Fruit fly (Drosophila melanogaster) whole organism, embryonic: ENCODE results near the gene atl.

ENCODE experiments used
- Atf3 ChIP-seq: fragments of 200-800 bp; sonication (Bioruptor generic); optimal IDR thresholded peaks from 3 replicates; lab custom pipeline; 2016; ENCODE audit warnings: missing biosample characterization, missing genetic modification characterization
- CG1024 ChIP-seq: fragments of 200-800 bp; sonication (Bioruptor generic); IDR thresholded peaks from 2 replicates; pipeline ENCODE4 v1.3.6; 2022; ENCODE audit warnings: missing biosample characterization, missing genetic modification characterization
- CG10267 ChIP-seq: fragments of 200-800 bp; sonication (Bioruptor generic); optimal IDR thresholded peaks from 2 replicates; lab custom pipeline; 2018; ENCODE audit warnings: missing biosample characterization, mild to moderate bottlenecking, missing genetic modification characterization, moderate library complexity
- CG10979 ChIP-seq: fragments of 200-800 bp; sonication (Bioruptor generic); optimal IDR thresholded peaks from 2 replicates; lab custom pipeline; 2018; ENCODE audit warnings: missing biosample characterization, mild to moderate bottlenecking, missing genetic modification characterization, moderate library complexity
- CG11247 ChIP-seq: fragments of 200-800 bp; sonication (Bioruptor generic); IDR thresholded peaks from 2 replicates; pipeline ENCODE4 v1.3.6; 2022; ENCODE audit warnings: missing biosample characterization, missing genetic modification characterization
- CG11456 ChIP-seq: fragments of 200-800 bp; sonication (Bioruptor generic); IDR thresholded peaks from 3 replicates; pipeline ENCODE4 v1.3.6; 2022; ENCODE audit warnings: missing biosample characterization, missing genetic modification characterization
- CG11696 ChIP-seq: fragments of 200-800 bp; sonication (Bioruptor generic); IDR thresholded peaks from 2 replicates; pipeline ENCODE4 v1.3.6; 2022; ENCODE audit warnings: missing biosample characterization, missing genetic modification characterization
- CG12071 ChIP-seq: fragments of 200-800 bp; sonication (Bioruptor generic); optimal IDR thresholded peaks from 3 replicates; lab custom pipeline; 2018; ENCODE audit warnings: missing biosample characterization, mild to moderate bottlenecking, missing genetic modification characterization
- CG12219 ChIP-seq: fragments of 200-800 bp; sonication (Bioruptor generic); optimal IDR thresholded peaks from 3 replicates; lab custom pipeline; 2018; ENCODE audit warnings: missing biosample characterization, mild to moderate bottlenecking, missing genetic modification characterization
- CG12769 ChIP-seq: fragments of 200-800 bp; sonication (Bioruptor generic); optimal IDR thresholded peaks from 2 replicates; lab custom pipeline; 2019; ENCODE audit warnings: missing biosample characterization, mild to moderate bottlenecking, missing genetic modification characterization, moderate library complexity
- CG14860 ChIP-seq: fragments of 200-800 bp; sonication (Bioruptor generic); IDR thresholded peaks from 3 replicates; pipeline ENCODE4 v1.3.6; 2022; ENCODE audit warnings: missing biosample characterization, missing genetic modification characterization; ENCODE audit not compliant: partially characterized antibody
- CG17385 ChIP-seq: fragments of 200-800 bp; sonication (Bioruptor generic); optimal IDR thresholded peaks from 3 replicates; lab custom pipeline; 2018; ENCODE audit warnings: missing biosample characterization, mild to moderate bottlenecking, missing genetic modification characterization
- CG3065 ChIP-seq: fragments of 200-800 bp; sonication (Bioruptor generic); optimal IDR thresholded peaks from 2 replicates; lab custom pipeline; 2016; ENCODE audit warnings: missing biosample characterization, missing genetic modification characterization
- CG32772 ChIP-seq: fragments of 200-800 bp; sonication (Bioruptor generic); IDR thresholded peaks from 2 replicates; pipeline ENCODE4 v1.3.6; 2022; ENCODE audit warnings: missing biosample characterization, missing genetic modification characterization
- CG34376 ChIP-seq: fragments of 200-800 bp; sonication (Bioruptor generic); optimal IDR thresholded peaks from 2 replicates; lab custom pipeline; 2018; ENCODE audit warnings: missing biosample characterization, mild to moderate bottlenecking, missing genetic modification characterization
- CG9932 ChIP-seq: fragments of 200-800 bp; sonication (Bioruptor generic); IDR thresholded peaks from 2 replicates; pipeline ENCODE4 v1.3.6; 2022; ENCODE audit warnings: missing biosample characterization, missing genetic modification characterization
- CoRest ChIP-seq: fragments of 200-800 bp; sonication (Bioruptor generic); optimal IDR thresholded peaks from 3 replicates; lab custom pipeline; 2018; ENCODE audit warnings: missing biosample characterization, mild to moderate bottlenecking, missing genetic modification characterization, moderate library complexity
- D ChIP-seq, 2 experiments: fragments of 200-800 bp in 1 of 2; fragments of >200 bp in 1 of 2; sonication (Bioruptor generic) in 1 of 2; optimal IDR thresholded peaks; 2 replicates in 1 of 2; 3 replicates in 1 of 2; lab custom pipeline; 2017; ENCODE audit warnings: mild to moderate bottlenecking in 1 of 2, missing biosample characterization in 1 of 2, missing genetic modification characterization in 1 of 2, missing genetic modification reagents in 1 of 2
- Deaf1 ChIP-seq: fragments of 200-800 bp; optimal IDR thresholded peaks from 3 replicates; lab custom pipeline; 2019; ENCODE audit warnings: missing biosample characterization, mild to moderate bottlenecking, missing genetic modification characterization, moderate library complexity
- E2f1 ChIP-seq: fragments of 200-800 bp; sonication (Bioruptor generic); IDR thresholded peaks from 2 replicates; pipeline ENCODE4 v1.3.6; 2022; ENCODE audit warnings: missing biosample characterization, missing genetic modification characterization
- E2f2 ChIP-seq: fragments of 200-800 bp; sonication (Bioruptor generic); IDR thresholded peaks from 2 replicates; pipeline ENCODE4 v1.3.6; 2022; ENCODE audit warnings: missing biosample characterization, missing genetic modification characterization
- ERR ChIP-seq: fragments of 200-800 bp; sonication (Bioruptor generic); optimal IDR thresholded peaks from 2 replicates; lab custom pipeline; 2016; ENCODE audit warnings: missing biosample characterization, missing genetic modification characterization
- Ets65A ChIP-seq: fragments of 200-800 bp; sonication (Bioruptor generic); peaks from one replicate; lab custom pipeline; 2016; ENCODE audit warnings: missing biosample characterization, missing genetic modification characterization
- GATAe ChIP-seq: fragments of 200-800 bp; sonication (Bioruptor generic); conservative IDR thresholded peaks from 2 replicates; pipeline ENCODE4 v1.3.6; 2022; ENCODE audit warnings: missing biosample characterization, missing genetic modification characterization
- Gug ChIP-seq: fragments of 200-800 bp; sonication (Bioruptor generic); IDR thresholded peaks from 4 replicates; pipeline ENCODE4 v1.3.6; 2022; ENCODE audit warnings: missing biosample characterization, missing genetic modification characterization
- Hr3 ChIP-seq: fragments of 200-800 bp; sonication (Bioruptor generic); optimal IDR thresholded peaks from 3 replicates; lab custom pipeline; 2016; ENCODE audit warnings: missing biosample characterization, missing genetic modification characterization
- Lim3 ChIP-seq: fragments of 200-800 bp; sonication (Bioruptor generic); IDR thresholded peaks from 2 replicates; pipeline ENCODE4 v1.3.6; 2022; ENCODE audit warnings: missing biosample characterization, missing genetic modification characterization
- MTF-1 ChIP-seq: fragments of 200-800 bp; sonication (Bioruptor generic); optimal IDR thresholded peaks from 2 replicates; lab custom pipeline; 2018; ENCODE audit warnings: missing biosample characterization, mild to moderate bottlenecking, missing genetic modification characterization, borderline replicate concordance
- Mrtf ChIP-seq: fragments of 200-800 bp; sonication (Bioruptor generic); IDR thresholded peaks from 3 replicates; pipeline ENCODE4 v1.3.6; 2022; ENCODE audit warnings: missing biosample characterization, missing genetic modification characterization
- NfI ChIP-seq: fragments of 200-800 bp; sonication (Bioruptor generic); optimal IDR thresholded peaks from 3 replicates; lab custom pipeline; 2018; ENCODE audit warnings: missing biosample characterization, mild to moderate bottlenecking, missing genetic modification characterization, moderate library complexity
- PHDP ChIP-seq: fragments of 200-800 bp; sonication (Bioruptor generic); optimal IDR thresholded peaks from 3 replicates; lab custom pipeline; 2018; ENCODE audit warnings: missing biosample characterization, mild to moderate bottlenecking, missing genetic modification characterization, moderate library complexity
- Six4 ChIP-seq: fragments of 200-800 bp; sonication (Bioruptor generic); optimal IDR thresholded peaks from 2 replicates; lab custom pipeline; 2016; ENCODE audit warnings: missing biosample characterization, missing genetic modification characterization
- bbx ChIP-seq: fragments of 200-800 bp; sonication (Bioruptor generic); IDR thresholded peaks from 2 replicates; pipeline ENCODE4 v1.3.6; 2022; ENCODE audit warnings: missing biosample characterization, missing genetic modification characterization; ENCODE audit not compliant: partially characterized antibody
- btn ChIP-seq: fragments of 200-800 bp; sonication (Bioruptor generic); optimal IDR thresholded peaks from 2 replicates; lab custom pipeline; 2016; ENCODE audit warnings: missing biosample characterization, missing genetic modification characterization
- cg ChIP-seq: fragments of 200-800 bp; sonication (Bioruptor generic); optimal IDR thresholded peaks from 3 replicates; lab custom pipeline; 2019; ENCODE audit warnings: missing biosample characterization, mild to moderate bottlenecking, missing genetic modification characterization, moderate library complexity
- chif ChIP-seq, 2 experiments: fragments of 200-800 bp; sonication (Bioruptor generic); optimal IDR thresholded peaks; 3 replicates each; lab custom pipeline; 2016; ENCODE audit warnings: missing biosample characterization in 2 of 2, missing genetic modification characterization in 2 of 2
- chinmo ChIP-seq: fragments of 200-800 bp; sonication (Bioruptor generic); IDR thresholded peaks from 4 replicates; pipeline ENCODE4 v1.3.6; 2022; ENCODE audit warnings: missing biosample characterization, missing genetic modification characterization; ENCODE audit not compliant: partially characterized antibody
- ci ChIP-seq: fragments of 200-800 bp; sonication (Bioruptor generic); IDR thresholded peaks from 3 replicates; pipeline ENCODE4 v1.3.6; 2022; ENCODE audit warnings: missing biosample characterization, missing genetic modification characterization
- crol ChIP-seq: fragments of 200-800 bp; sonication (Bioruptor generic); IDR thresholded peaks from 2 replicates; pipeline ENCODE4 v1.3.6; 2022; ENCODE audit warnings: missing biosample characterization, missing genetic modification characterization
- danr ChIP-seq: fragments of 200-800 bp; sonication (Bioruptor generic); IDR thresholded peaks from 2 replicates; pipeline ENCODE4 v1.3.6; 2022; ENCODE audit warnings: missing biosample characterization, missing genetic modification characterization
- eve ChIP-seq, 2 experiments: fragments of >200 bp; optimal IDR thresholded peaks; 2 replicates each; lab custom pipeline; 2017; ENCODE audit warnings: missing biosample characterization in 2 of 2, missing genetic modification characterization in 2 of 2
- gsb-n ChIP-seq: fragments of 200-800 bp; sonication (Bioruptor generic); optimal IDR thresholded peaks from 3 replicates; lab custom pipeline; 2018; ENCODE audit warnings: missing biosample characterization, mild to moderate bottlenecking, missing genetic modification characterization
- insv ChIP-seq, 2 experiments: fragments of 200-800 bp; sonication (Bioruptor generic); optimal IDR thresholded peaks; 3 replicates each; lab custom pipeline; 2016 to 2018; ENCODE audit warnings: missing biosample characterization in 2 of 2, missing genetic modification characterization in 2 of 2
- kni ChIP-seq: fragments of 200-800 bp; sonication (Bioruptor generic); optimal IDR thresholded peaks from 3 replicates; lab custom pipeline; 2017; ENCODE audit warnings: mild to moderate bottlenecking, missing biosample characterization, missing genetic modification reagents, missing genetic modification characterization
- mirr ChIP-seq: fragments of 200-800 bp; sonication (Bioruptor generic); optimal IDR thresholded peaks from 3 replicates; lab custom pipeline; 2018; ENCODE audit warnings: missing biosample characterization, mild to moderate bottlenecking, missing genetic modification characterization
- sqz ChIP-seq: fragments of 200-800 bp; sonication (Bioruptor generic); optimal IDR thresholded peaks from 3 replicates; lab custom pipeline; 2018; ENCODE audit warnings: missing biosample characterization, mild to moderate bottlenecking, missing genetic modification characterization
- sug ChIP-seq: fragments of 200-800 bp; optimal IDR thresholded peaks from 2 replicates; lab custom pipeline; 2019; ENCODE audit warnings: missing biosample characterization, mild to moderate bottlenecking, missing genetic modification characterization, moderate library complexity
- twi ChIP-seq: fragments of 200-800 bp; optimal IDR thresholded peaks from 2 replicates; lab custom pipeline; 2019; ENCODE audit warnings: missing biosample characterization, mild to moderate bottlenecking, missing genetic modification characterization, moderate library complexity

Gene atl

dm6 chr3R:24593733-24594132 is 31.7 kb upstream of the atl start:
- TF ChIP-seq kni (GFP tag; lab: Kevin White, UChicago): peak; percentile 53
- TF ChIP-seq Deaf1 (tag; lab: Kevin White, UChicago): peak; percentile 6
- TF ChIP-seq CG1024: no peak
- TF ChIP-seq CG12071 (GFP tag; lab: Kevin White, UChicago): no peak
- TF ChIP-seq ERR: no peak
- peak; percentile 48 for TF ChIP-seq sqz (GFP tag; lab: Kevin White, UChicago)
- TF ChIP-seq bbx: no peak
- no peak for TF ChIP-seq CG3065 (GFP tag; lab: Kevin White, UChicago)
- TF ChIP-seq CG10979 (tag; lab: Kevin White, UChicago): no peak
- TF ChIP-seq ci (GFP tag; lab: Robert Waterston, UW): 0 out of 3 replicates have a peak, but pooled peaks have one; percentile 21
- TF ChIP-seq E2f2 (GFP tag; lab: Robert Waterston, UW): no peak
- peak; percentile 51 for TF ChIP-seq crol (GFP tag; lab: Robert Waterston, UW)
- TF ChIP-seq btn (GFP tag; lab: Kevin White, UChicago): no peak
- TF ChIP-seq MTF-1 (GFP tag; lab: Kevin White, UChicago): no peak
- no peak for TF ChIP-seq danr (GFP tag; lab: Robert Waterston, UW)
- TF ChIP-seq Lim3 (GFP tag; lab: Robert Waterston, UW): no peak
- TF ChIP-seq Gug (GFP tag; lab: Robert Waterston, UW): no peak
- peak; percentile 16 for TF ChIP-seq CG12769
- TF ChIP-seq chif (GFP tag; optimal IDR thresholded peaks at IDR 0.05; lab: Kevin White, UChicago): no peak
- TF ChIP-seq D (optimal IDR thresholded peaks at IDR 0.05; lab: Kevin White, UChicago): no peak
- no peak for TF ChIP-seq D (GFP tag; optimal IDR thresholded peaks at IDR 0.05; lab: Kevin White, UChicago)
- 0 out of 4 replicates have a peak, but pooled peaks have one; percentile 66 for TF ChIP-seq chinmo (GFP tag; lab: Robert Waterston, UW)
- no peak for TF ChIP-seq PHDP (tag; lab: Kevin White, UChicago)

dm6 chr3R:24595330-24596114 is 29.9 kb upstream of the atl start:
- TF ChIP-seq CG11247: 0 out of 2 replicates have a peak, but pooled peaks have one; percentile 8
- no peak for TF ChIP-seq CG10267
- peak; percentile 19 for TF ChIP-seq mirr (GFP tag; lab: Kevin White, UChicago)
- no peak for TF ChIP-seq CG14860
- TF ChIP-seq CG9932: no peak
- TF ChIP-seq CG11696 (GFP tag; lab: Robert Waterston, UW): peak; percentile 54; the same call in 1 of the 2 replicates
- TF ChIP-seq Atf3 (GFP tag; lab: Kevin White, UChicago): no peak
- TF ChIP-seq CoRest (tag; lab: Kevin White, UChicago): no peak
- TF ChIP-seq CG34376 (GFP tag; lab: Kevin White, UChicago): no peak
- TF ChIP-seq CG12219 (GFP tag; lab: Kevin White, UChicago): no peak
- TF ChIP-seq Hr3 (GFP tag; lab: Kevin White, UChicago): no peak
- no peak for TF ChIP-seq insv (GFP tag; optimal IDR thresholded peaks at IDR 0.05; lab: Kevin White, UChicago)
- no peak for TF ChIP-seq Six4 (GFP tag; lab: Kevin White, UChicago)
- TF ChIP-seq cg (GFP tag; lab: Kevin White, UChicago): peak; percentile 24
- no peak for TF ChIP-seq E2f1 (GFP tag; lab: Robert Waterston, UW)
- TF ChIP-seq CG11456 (GFP tag; lab: Robert Waterston, UW): no peak
- TF ChIP-seq twi (tag; lab: Kevin White, UChicago): no peak
- TF ChIP-seq GATAe (GFP tag; lab: Robert Waterston, UW): peak; percentile 26; the same call in 1 of the 2 replicates
- TF ChIP-seq sug (tag; lab: Kevin White, UChicago): peak; percentile 0
- TF ChIP-seq Ets65A (GFP tag; lab: Kevin White, UChicago): peak; percentile 36
- no peak for TF ChIP-seq gsb-n (tag; lab: Kevin White, UChicago)
- peak in 1 of 2 experiments; percentile 11 for TF ChIP-seq eve (GFP tag; optimal IDR thresholded peaks at IDR 0.05; lab: Kevin White, UChicago)
- 0 out of 2 replicates have a peak, but pooled peaks have one; percentile 19 for TF ChIP-seq CG32772 (GFP tag; lab: Robert Waterston, UW)
- no peak for TF ChIP-seq NfI (GFP tag; lab: Kevin White, UChicago)
- TF ChIP-seq Mrtf (GFP tag; lab: Robert Waterston, UW): no peak
- TF ChIP-seq CG17385 (GFP tag; lab: Kevin White, UChicago): peak; percentile 7
- TF ChIP-seq chinmo (GFP tag; lab: Robert Waterston, UW): 0 out of 4 replicates have a peak, but pooled peaks have one; percentile 54
